Worm (Caenorhabditis elegans): ENCODE data around the gene T06C12.9.

The T06C12.9 gene

DNA sequence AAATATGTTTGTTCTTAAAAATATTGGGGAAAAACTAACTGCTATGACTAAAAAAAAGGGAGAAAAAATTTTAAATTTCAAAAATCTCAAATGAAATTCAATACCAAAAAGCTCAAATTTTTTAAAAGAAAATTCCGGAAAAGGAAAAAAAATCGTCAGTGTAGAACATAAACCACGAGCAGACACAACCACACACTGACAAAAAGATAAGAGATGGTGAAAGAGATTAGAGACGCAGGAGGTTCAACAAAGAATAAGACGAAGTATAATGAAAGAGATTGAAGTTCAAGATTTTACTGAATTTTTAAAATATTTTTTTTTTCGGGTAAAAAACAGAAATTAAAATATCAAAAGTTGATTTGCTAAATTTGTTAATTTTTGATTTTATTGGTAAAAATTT lies 5.8 kb downstream of the T06C12.9 start (continued):
- TF ChIP-seq pha-4 (GFP tag; IDR thresholded peaks at IDR 0.05), result no peak
- no peak for TF ChIP-seq pha-4 (tag; optimal IDR thresholded peaks at IDR 0.05)
- no peak for TF ChIP-seq ztf-11 (tag; optimal IDR thresholded peaks at IDR 0.05)
- TF ChIP-seq daf-12 (tag; optimal IDR thresholded peaks at IDR 0.05), result no peak
- TF ChIP-seq lim-7 (GFP tag; IDR thresholded peaks at IDR 0.05), result no peak
- TF ChIP-seq nhr-76 (tag; optimal IDR thresholded peaks at IDR 0.05), result no peak
- TF ChIP-seq aly-2 (tag; optimal IDR thresholded peaks at IDR 0.05), result no peak
- TF ChIP-seq nhr-28 (tag; optimal IDR thresholded peaks at IDR 0.05), result peak; percentile 81
- TF ChIP-seq unc-130 (GFP tag; optimal IDR thresholded peaks at IDR 0.05), result no peak
- no peak for TF ChIP-seq F49E8.2 (tag; optimal IDR thresholded peaks at IDR 0.05; ENCODE audit: borderline replicate concordance)
- TF ChIP-seq php-3 (GFP tag; IDR thresholded peaks at IDR 0.05), result no peak
- TF ChIP-seq nhr-237 (tag; optimal IDR thresholded peaks at IDR 0.05), result no peak
- no peak for TF ChIP-seq ces-1 (GFP tag; optimal IDR thresholded peaks at IDR 0.05)
- no peak for TF ChIP-seq sdz-12 (GFP tag; optimal IDR thresholded peaks at IDR 0.05)
- no peak for TF ChIP-seq R02D3.7 (tag; optimal IDR thresholded peaks at IDR 0.05)
- no peak for TF ChIP-seq mes-2 (tag; optimal IDR thresholded peaks at IDR 0.05; ENCODE audit: poor library complexity, severe bottlenecking)
- no peak for TF ChIP-seq egl-43 (GFP tag; IDR thresholded peaks at IDR 0.05)
- TF ChIP-seq arid-1 (GFP tag; conservative IDR thresholded peaks at IDR 0.05), result no peak
- no peak for TF ChIP-seq vab-7 (GFP tag; IDR thresholded peaks at IDR 0.05)
- no peak for TF ChIP-seq madf-5 (GFP tag; IDR thresholded peaks at IDR 0.05)
- TF ChIP-seq nhr-6 (tag; optimal IDR thresholded peaks at IDR 0.05), result no peak
- TF ChIP-seq skn-1 (tag; optimal IDR thresholded peaks at IDR 0.05), result no peak
- TF ChIP-seq ztf-7 (tag; optimal IDR thresholded peaks at IDR 0.05), result no peak
- TF ChIP-seq snpc-1.2 (GFP tag; IDR thresholded peaks at IDR 0.05), result no peak
- TF ChIP-seq Y105C5A.15 (GFP tag; IDR thresholded peaks at IDR 0.05), result no peak
- no peak for TF ChIP-seq nhr-25 (tag; optimal IDR thresholded peaks at IDR 0.05; ENCODE audit: borderline replicate concordance, insufficient read depth)
- no peak for TF ChIP-seq daf-16 (GFP tag; optimal IDR thresholded peaks at IDR 0.05)
- peak; percentile 26 for TF ChIP-seq daf-16 (tag; optimal IDR thresholded peaks at IDR 0.05)
- no peak for TF ChIP-seq Y48G9A.11 (GFP tag; IDR thresholded peaks at IDR 0.05)
- TF ChIP-seq tag-97 (GFP tag; IDR thresholded peaks at IDR 0.05), result no peak
- no peak for TF ChIP-seq saeg-2 (GFP tag; IDR thresholded peaks at IDR 0.05)
- no peak for TF ChIP-seq T20F7.1 (GFP tag; optimal IDR thresholded peaks at IDR 0.05)
- TF ChIP-seq snpc-4 (tag; optimal IDR thresholded peaks at IDR 0.05), result no peak
- no peak for TF ChIP-seq T26A8.4 (GFP tag; IDR thresholded peaks at IDR 0.05)
- no peak for TF ChIP-seq ceh-82 (tag; optimal IDR thresholded peaks at IDR 0.05)
- TF ChIP-seq lsy-2 (tag; optimal IDR thresholded peaks at IDR 0.05), result peak in 1 of 2 experiments; percentile 14
- peak; percentile 55 for TF ChIP-seq dve-1 (tag; optimal IDR thresholded peaks at IDR 0.05; ENCODE audit: insufficient read depth)
- TF ChIP-seq lin-15B (tag; optimal IDR thresholded peaks at IDR 0.05), result no peak
- no peak for TF ChIP-seq mxl-3 (GFP tag; optimal IDR thresholded peaks at IDR 0.05)
- no peak for TF ChIP-seq duxl-1 (tag; optimal IDR thresholded peaks at IDR 0.05; ENCODE audit: poor library complexity)
- TF ChIP-seq jun-1 (tag; optimal IDR thresholded peaks at IDR 0.05), result no peak
- TF ChIP-seq nhr-11 (tag; optimal IDR thresholded peaks at IDR 0.05), result no peak
- TF ChIP-seq ceh-62 (tag; optimal IDR thresholded peaks at IDR 0.05), result no peak
- TF ChIP-seq spr-3 (GFP tag; optimal IDR thresholded peaks at IDR 0.05), result no peak
- no peak for TF ChIP-seq unc-39 (tag; optimal IDR thresholded peaks at IDR 0.05)
- TF ChIP-seq spr-1 (tag; optimal IDR thresholded peaks at IDR 0.05), result no peak
- TF ChIP-seq F44E2.7 (GFP tag; IDR thresholded peaks at IDR 0.05), result no peak
- TF ChIP-seq tra-1 (GFP tag; IDR thresholded peaks at IDR 0.05), result no peak
- TF ChIP-seq lin-39 (tag; optimal IDR thresholded peaks at IDR 0.05), result no peak
- TF ChIP-seq hlh-11 (tag; optimal IDR thresholded peaks at IDR 0.05), result peak; percentile 6
- TF ChIP-seq mep-1 (tag; optimal IDR thresholded peaks at IDR 0.05), result peak; percentile 16
- no peak for TF ChIP-seq dpl-1 (GFP tag; optimal IDR thresholded peaks at IDR 0.05)

Data from whole organism, L4 larva.